Worm (Caenorhabditis elegans) whole organism, mixed stage, embryonic: ENCODE measurements around the gene Y17G7B.22.

Experiments
- blmp-1 ChIP-seq: fragments of 150-350 bp; optimal IDR thresholded peaks from 2 replicates; lab custom pipeline; 2014; ENCODE audit warnings: missing biosample characterization, missing genetic modification characterization
- elt-3 ChIP-seq: fragments of 150-350 bp; optimal IDR thresholded peaks from 2 replicates; lab custom pipeline; 2014; ENCODE audit warnings: missing biosample characterization, missing genetic modification characterization
- hlh-1 ChIP-seq: fragments of 150-350 bp; optimal IDR thresholded peaks from 2 replicates; lab custom pipeline; 2014; ENCODE audit warnings: missing biosample characterization, missing genetic modification reagents, missing genetic modification characterization
- lin-13 ChIP-seq: fragments of 150-350 bp; optimal IDR thresholded peaks from 2 replicates; lab custom pipeline; 2014; ENCODE audit warnings: missing biosample characterization, missing genetic modification characterization
- lsy-2 ChIP-seq: fragments of 150-350 bp; optimal IDR thresholded peaks from 2 replicates; lab custom pipeline; 2014; ENCODE audit warnings: missing biosample characterization, missing genetic modification characterization
- mep-1 ChIP-seq: fragments of 150-350 bp; optimal IDR thresholded peaks from 2 replicates; lab custom pipeline; 2017; ENCODE audit warnings: missing biosample characterization, missing genetic modification reagents, missing genetic modification characterization, inconsistent platforms
- nhr-237 ChIP-seq: fragments of 150-350 bp; optimal IDR thresholded peaks from 2 replicates; lab custom pipeline; 2014; ENCODE audit warnings: missing biosample characterization, missing genetic modification characterization
- nhr-28 ChIP-seq: fragments of 150-350 bp; optimal IDR thresholded peaks from 2 replicates; lab custom pipeline; 2014; ENCODE audit warnings: missing biosample characterization, missing genetic modification characterization
- nhr-76 ChIP-seq: sonication (generic microtip); optimal IDR thresholded peaks from 2 replicates; lab custom pipeline; 2017; ENCODE audit warnings: missing biosample characterization, missing genetic modification characterization
- pha-4 ChIP-seq: fragments of 150-350 bp; optimal IDR thresholded peaks from 2 replicates; lab custom pipeline; 2018; ENCODE audit warnings: missing biosample characterization, missing genetic modification reagents, missing genetic modification characterization
- snpc-4 ChIP-seq: fragments of 150-350 bp; optimal IDR thresholded peaks from 2 replicates; lab custom pipeline; 2014; ENCODE audit warnings: missing biosample characterization, missing genetic modification characterization
- unc-62 ChIP-seq: fragments of 150-350 bp; optimal IDR thresholded peaks from 2 replicates; lab custom pipeline; 2014; ENCODE audit warnings: missing biosample characterization, missing genetic modification reagents, missing genetic modification characterization
- ztf-11 ChIP-seq: fragments of 150-350 bp; optimal IDR thresholded peaks from 2 replicates; lab custom pipeline; 2014; ENCODE audit warnings: missing biosample characterization, missing genetic modification characterization

ce11 chrII:12040167-12040566 is 27.7 kb upstream of the Y17G7B.22 start:
- TF ChIP-seq ztf-11 (tag; lab: Kevin White, UChicago) (no peak), elt-3 (no peak), lin-13 (tag; lab: Kevin White, UChicago) (no peak), unc-62 (GFP tag; lab: Kevin White, UChicago) (no peak), hlh-1 (tag; lab: Kevin White, UChicago) (no peak), nhr-76 (tag; lab: Kevin White, UChicago) (no peak), blmp-1 (tag; lab: Kevin White, UChicago) (no peak), pha-4 (tag; lab: Kevin White, UChicago) (no peak), nhr-28 (tag; lab: Kevin White, UChicago) (no peak), nhr-237 (peak; percentile 15), snpc-4 (tag; lab: Kevin White, UChicago) (no peak), lsy-2 (tag; lab: Kevin White, UChicago) (peak; percentile 10), mep-1 (no peak)
